Fruit fly (Drosophila melanogaster) whole organism, larva: Measurements from ENCODE around the gene Sry-delta.

Experiments
- noc ChIP-seq: fragments of 200-800 bp; sonication (Bioruptor generic); optimal IDR thresholded peaks from 3 replicates; lab custom pipeline; 2019; ENCODE audit warnings: missing biosample characterization, mild to moderate bottlenecking, missing genetic modification characterization, moderate library complexity

Sry-delta gene

dm6 chr3R:30021559-30022451 lies 21.3 kb upstream of the Sry-delta start, which contains the start of gene Mgat2:
Mgat2 (minus strand) TSS chr3R:30022221.
- no peak for TF ChIP-seq noc

dm6 chr3R:30022452-30023028 lies 20.6 kb upstream of the Sry-delta start, which contains the start of the genes RpS28a and Axn:
RpS28a (minus strand) TSS chr3R:30022648.
Axn (plus strand) TSS chr3R:30022842.
- no peak for TF ChIP-seq noc

dm6 chr3R:30023445-30023844 lies 19.7 kb upstream of the Sry-delta start:
- no peak for TF ChIP-seq noc

dm6 chr3R:30030061-30030460 lies 13.1 kb upstream of the Sry-delta start:
- no peak for TF ChIP-seq noc

- no peak for TF ChIP-seq noc
These were observed 10.9 kb upstream of the Sry-delta start for dm6 chr3R:30032281-30032680.

dm6 chr3R:30036609-30037008 lies 6.5 kb upstream of the Sry-delta start, which contains the start of gene ZIPIC:
ZIPIC (minus strand) TSS chr3R:30036870.
- TF ChIP-seq noc = no peak

- no peak for TF ChIP-seq noc
These were observed 5.5 kb upstream of the Sry-delta start, which contains the start of gene ocn for dm6 chr3R:30037630-30038029. ocn (minus strand) TSS chr3R:30037730.

dm6 chr3R:30038628-30039027 lies 4.5 kb upstream of the Sry-delta start, which contains the start of gene janB:
janB (minus strand) TSS chr3R:30038728.
- TF ChIP-seq noc = no peak

dm6 chr3R:30039494-30039893 lies 3.6 kb upstream of the Sry-delta start, which contains the start of the genes janA, Sry-alpha and Sry-beta:
janA (minus strand) TSS chr3R:30039533.
Sry-alpha (plus strand) TSS chr3R:30039719.
Sry-beta (plus strand) TSS chr3R:30039719.
- TF ChIP-seq noc = no peak

dm6 chr3R:30040879-30041278 lies 2.3 kb upstream of the Sry-delta start:
- TF ChIP-seq noc = no peak

dm6 chr3R:30046029-30047001 lies 3.2 kb downstream of the Sry-delta start, which contains the start of the genes RpL32 and CG7943:
RpL32 (minus strand) TSS chr3R:30046161.
CG7943 (plus strand) TSS chr3R:30046470.
- TF ChIP-seq noc = peak; percentile 90

dm6 chr3R:30050448-30050847 lies 7.3 kb downstream of the Sry-delta start:
- TF ChIP-seq noc = no peak

- no peak for TF ChIP-seq noc
These were observed 8.8 kb downstream of the Sry-delta start, which contains the start of gene CG15528 for dm6 chr3R:30051933-30052332. CG15528 (minus strand) TSS chr3R:30052112.

- TF ChIP-seq noc = no peak
These were observed 9.4 kb downstream of the Sry-delta start, which contains the start of gene Jasper for dm6 chr3R:30052455-30053046. Jasper (plus strand) TSS chr3R:30052514.

- no peak for TF ChIP-seq noc
These were observed 12.9 kb downstream of the Sry-delta start, which contains the start of the genes Rpp14b and spn-A for dm6 chr3R:30055915-30056544. Rpp14b (plus strand) TSS chr3R:30055957. spn-A (minus strand) TSS chr3R:30056037.
